Fruit fly (Drosophila melanogaster) whole organism, embryonic: ENCODE measurements around the gene CG31948.

Experiments
- CG10209 ChIP-seq: fragments of 200-800 bp; sonication (Bioruptor generic); optimal IDR thresholded peaks from 3 replicates; lab custom pipeline; 2017; ENCODE audit warnings: missing biosample characterization, mild to moderate bottlenecking, missing genetic modification characterization, missing genetic modification reagents
- CG10654 ChIP-seq: fragments of 200-800 bp; sonication (Bioruptor generic); optimal IDR thresholded peaks from 2 replicates; lab custom pipeline; 2016; ENCODE audit warnings: missing biosample characterization, missing genetic modification characterization
- CG12769 ChIP-seq: fragments of 200-800 bp; sonication (Bioruptor generic); optimal IDR thresholded peaks from 2 replicates; lab custom pipeline; 2019; ENCODE audit warnings: missing biosample characterization, mild to moderate bottlenecking, missing genetic modification characterization, moderate library complexity
- CG15073 ChIP-seq: fragments of 200-800 bp; sonication (Bioruptor generic); optimal IDR thresholded peaks from 2 replicates; lab custom pipeline; 2016; ENCODE audit warnings: missing biosample characterization, missing genetic modification characterization
- CG17361 ChIP-seq: fragments of 200-800 bp; sonication (Bioruptor generic); IDR thresholded peaks from 3 replicates; pipeline ENCODE4 v1.3.6; 2022; ENCODE audit warnings: missing biosample characterization, missing genetic modification characterization
- CG17912 ChIP-seq: fragments of 200-800 bp; sonication (Bioruptor generic); optimal IDR thresholded peaks from 2 replicates; lab custom pipeline; 2018; ENCODE audit warnings: missing biosample characterization, mild to moderate bottlenecking, missing genetic modification characterization
- CG2120 ChIP-seq: fragments of 200-800 bp; sonication (Bioruptor generic); optimal IDR thresholded peaks from 3 replicates; lab custom pipeline; 2016; ENCODE audit warnings: missing biosample characterization, missing genetic modification characterization
- CG31441 ChIP-seq: fragments of 200-800 bp; sonication (Bioruptor generic); IDR thresholded peaks from 2 replicates; pipeline ENCODE4 v1.3.6; 2022; ENCODE audit warnings: missing biosample characterization, missing genetic modification characterization
- CG32767 ChIP-seq: fragments of 200-800 bp; sonication (Bioruptor generic); IDR thresholded peaks from 2 replicates; pipeline ENCODE4 v1.3.6; 2022; ENCODE audit warnings: missing biosample characterization, missing genetic modification characterization
- CG33213 ChIP-seq: fragments of 200-800 bp; sonication (Bioruptor generic); optimal IDR thresholded peaks from 3 replicates; lab custom pipeline; 2016; ENCODE audit warnings: missing biosample characterization, missing genetic modification characterization
- CG3838 ChIP-seq: fragments of 200-800 bp; sonication (Bioruptor generic); optimal IDR thresholded peaks from 3 replicates; lab custom pipeline; 2016; ENCODE audit warnings: missing biosample characterization, missing genetic modification characterization
- CG4424 ChIP-seq: fragments of 200-800 bp; sonication (Bioruptor generic); optimal IDR thresholded peaks from 3 replicates; lab custom pipeline; 2016; ENCODE audit warnings: missing biosample characterization, missing genetic modification characterization
- CG5180 ChIP-seq: fragments of 200-800 bp; sonication (Bioruptor generic); optimal IDR thresholded peaks from 3 replicates; lab custom pipeline; 2017; ENCODE audit warnings: missing biosample characterization, missing genetic modification characterization, mild to moderate bottlenecking, moderate library complexity, missing genetic modification reagents
- CG8290 ChIP-seq, 3 experiments: fragments of 200-800 bp; sonication (Bioruptor generic); optimal IDR thresholded peaks; 2 replicates each; lab custom pipeline; 2016 to 2019; ENCODE audit warnings: missing biosample characterization in 3 of 3, missing genetic modification characterization in 3 of 3, mild to moderate bottlenecking in 2 of 3, moderate library complexity in 1 of 3
- CG9609 ChIP-seq: fragments of 200-800 bp; sonication (Bioruptor generic); optimal IDR thresholded peaks from 3 replicates; lab custom pipeline; 2016; ENCODE audit warnings: missing biosample characterization, missing genetic modification characterization
- CG9727 ChIP-seq: fragments of 200-800 bp; sonication (Bioruptor generic); optimal IDR thresholded peaks from 3 replicates; lab custom pipeline; 2017; ENCODE audit warnings: missing biosample characterization, mild to moderate bottlenecking, missing genetic modification characterization
- CG9817 ChIP-seq: fragments of 200-800 bp; sonication (Bioruptor generic); optimal IDR thresholded peaks from 2 replicates; lab custom pipeline; 2018; ENCODE audit warnings: missing biosample characterization, mild to moderate bottlenecking, missing genetic modification characterization, moderate library complexity
- Camta ChIP-seq: fragments of 200-800 bp; sonication (Bioruptor generic); optimal IDR thresholded peaks from 2 replicates; lab custom pipeline; 2016; ENCODE audit warnings: missing biosample characterization, missing genetic modification characterization
- CoRest ChIP-seq: fragments of 200-800 bp; sonication (Bioruptor generic); optimal IDR thresholded peaks from 3 replicates; lab custom pipeline; 2018; ENCODE audit warnings: missing biosample characterization, mild to moderate bottlenecking, missing genetic modification characterization, moderate library complexity
- Deaf1 ChIP-seq: fragments of 200-800 bp; optimal IDR thresholded peaks from 3 replicates; lab custom pipeline; 2019; ENCODE audit warnings: missing biosample characterization, mild to moderate bottlenecking, missing genetic modification characterization, moderate library complexity
- Dp ChIP-seq: fragments of 200-800 bp; sonication (Bioruptor generic); optimal IDR thresholded peaks from 2 replicates; lab custom pipeline; 2018; ENCODE audit warnings: missing biosample characterization, mild to moderate bottlenecking, missing genetic modification characterization, moderate library complexity
- Drgx ChIP-seq: fragments of 200-800 bp; sonication (Bioruptor generic); IDR thresholded peaks from 2 replicates; pipeline ENCODE4 v1.3.6; 2022; ENCODE audit warnings: missing biosample characterization, missing genetic modification characterization
- Eip74EF ChIP-seq, 2 experiments: fragments of 200-800 bp in 1 of 2; fragments of >200 bp in 1 of 2; sonication (Bioruptor generic) in 1 of 2; optimal IDR thresholded peaks; 2 replicates each; lab custom pipeline; 2017 to 2019; ENCODE audit warnings: missing biosample characterization in 2 of 2, missing genetic modification characterization in 2 of 2, mild to moderate bottlenecking in 1 of 2, moderate library complexity in 1 of 2
- GATAe ChIP-seq: fragments of 200-800 bp; sonication (Bioruptor generic); conservative IDR thresholded peaks from 2 replicates; pipeline ENCODE4 v1.3.6; 2022; ENCODE audit warnings: missing biosample characterization, missing genetic modification characterization
- HmgZ ChIP-seq: fragments of 200-800 bp; sonication (Bioruptor generic); optimal IDR thresholded peaks from 2 replicates; lab custom pipeline; 2018; ENCODE audit warnings: missing biosample characterization, mild to moderate bottlenecking, missing genetic modification characterization
- Hr39 ChIP-seq: fragments of >200 bp; optimal IDR thresholded peaks from 2 replicates; lab custom pipeline; 2017
- MESR4 ChIP-seq: fragments of 200-800 bp; sonication (Bioruptor generic); optimal IDR thresholded peaks from 2 replicates; lab custom pipeline; 2018; ENCODE audit warnings: missing biosample characterization, mild to moderate bottlenecking, missing genetic modification characterization, moderate library complexity
- NC2α ChIP-seq: fragments of 200-800 bp; sonication (Bioruptor generic); optimal IDR thresholded peaks from 2 replicates; lab custom pipeline; 2016; ENCODE audit warnings: missing biosample characterization, missing genetic modification characterization
- NFAT ChIP-seq: fragments of 200-800 bp; sonication (Bioruptor generic); IDR thresholded peaks from 2 replicates; pipeline ENCODE4 v1.3.6; 2022; ENCODE audit warnings: missing biosample characterization, missing genetic modification characterization
- Stat92E ChIP-seq, 3 experiments: fragments of >200 bp in 2 of 3; fragments of 200-800 bp in 1 of 3; sonication (Bioruptor generic) in 1 of 3; optimal IDR thresholded peaks; 2 replicates each; lab custom pipeline; 2017 to 2019; ENCODE audit warnings: missing biosample characterization in 3 of 3, missing genetic modification characterization in 3 of 3, mild to moderate bottlenecking in 1 of 3, moderate library complexity in 1 of 3
- Xbp1 ChIP-seq: fragments of 200-800 bp; sonication (Bioruptor generic); optimal IDR thresholded peaks from 3 replicates; lab custom pipeline; 2016; ENCODE audit warnings: missing biosample characterization, mild to moderate bottlenecking, missing genetic modification characterization
- aop ChIP-seq: fragments of 200-800 bp; sonication (Bioruptor generic); IDR thresholded peaks from 2 replicates; pipeline ENCODE4 v1.3.6; 2022; ENCODE audit warnings: missing biosample characterization, missing genetic modification characterization
- bbx ChIP-seq: fragments of 200-800 bp; sonication (Bioruptor generic); IDR thresholded peaks from 2 replicates; pipeline ENCODE4 v1.3.6; 2022; ENCODE audit warnings: missing biosample characterization, missing genetic modification characterization; ENCODE audit not compliant: partially characterized antibody
- chinmo ChIP-seq: fragments of 200-800 bp; sonication (Bioruptor generic); IDR thresholded peaks from 4 replicates; pipeline ENCODE4 v1.3.6; 2022; ENCODE audit warnings: missing biosample characterization, missing genetic modification characterization; ENCODE audit not compliant: partially characterized antibody
- crp ChIP-seq, 2 experiments: fragments of 200-800 bp; sonication (Bioruptor generic); optimal IDR thresholded peaks; 2 replicates in 1 of 2; 3 replicates in 1 of 2; lab custom pipeline; 2017; ENCODE audit warnings: missing biosample characterization in 2 of 2, missing genetic modification characterization in 2 of 2, mild to moderate bottlenecking in 1 of 2, moderate library complexity in 1 of 2
- dan ChIP-seq: fragments of 200-800 bp; sonication (Bioruptor generic); IDR thresholded peaks from 2 replicates; pipeline ENCODE4 v1.3.6; 2022; ENCODE audit warnings: missing biosample characterization, missing genetic modification characterization
- dimm ChIP-seq: fragments of 200-800 bp; sonication (Bioruptor generic); IDR thresholded peaks from 2 replicates; pipeline ENCODE4 v1.3.6; 2022; ENCODE audit warnings: missing biosample characterization, missing genetic modification characterization
- disco-r ChIP-seq: fragments of 200-800 bp; sonication (Bioruptor generic); optimal IDR thresholded peaks from 2 replicates; lab custom pipeline; 2016; ENCODE audit warnings: missing biosample characterization, missing genetic modification characterization
- emc ChIP-seq: fragments of 200-800 bp; sonication (Bioruptor generic); optimal IDR thresholded peaks from 2 replicates; lab custom pipeline; 2016; ENCODE audit warnings: missing biosample characterization, missing genetic modification characterization
- en ChIP-seq: fragments of 200-800 bp; sonication (Bioruptor generic); optimal IDR thresholded peaks from 2 replicates; lab custom pipeline; 2016; ENCODE audit warnings: missing biosample characterization, missing genetic modification characterization
- fd3F ChIP-seq: fragments of 200-800 bp; sonication (Bioruptor generic); optimal IDR thresholded peaks from 2 replicates; lab custom pipeline; 2018; ENCODE audit warnings: missing biosample characterization, mild to moderate bottlenecking, missing genetic modification characterization, moderate library complexity
- gsb-n ChIP-seq: fragments of 200-800 bp; sonication (Bioruptor generic); optimal IDR thresholded peaks from 3 replicates; lab custom pipeline; 2018; ENCODE audit warnings: missing biosample characterization, mild to moderate bottlenecking, missing genetic modification characterization
- hb ChIP-seq: fragments of 200-800 bp; sonication (Bioruptor generic); IDR thresholded peaks from 3 replicates; pipeline ENCODE4 v1.3.6; 2022; ENCODE audit warnings: missing biosample characterization, missing genetic modification characterization; ENCODE audit not compliant: partially characterized antibody
- insv ChIP-seq, 2 experiments: fragments of 200-800 bp; sonication (Bioruptor generic); optimal IDR thresholded peaks; 3 replicates each; lab custom pipeline; 2016 to 2018; ENCODE audit warnings: missing biosample characterization in 2 of 2, missing genetic modification characterization in 2 of 2
- knrl ChIP-seq: fragments of 200-800 bp; sonication (Bioruptor generic); IDR thresholded peaks from 3 replicates; pipeline ENCODE4 v1.3.6; 2022; ENCODE audit warnings: missing biosample characterization, missing genetic modification characterization; ENCODE audit not compliant: partially characterized antibody
- mirr ChIP-seq: fragments of 200-800 bp; sonication (Bioruptor generic); optimal IDR thresholded peaks from 3 replicates; lab custom pipeline; 2018; ENCODE audit warnings: missing biosample characterization, mild to moderate bottlenecking, missing genetic modification characterization
- pros ChIP-seq: fragments of 200-800 bp; sonication (Bioruptor generic); optimal IDR thresholded peaks from 3 replicates; lab custom pipeline; 2019; ENCODE audit warnings: missing biosample characterization, mild to moderate bottlenecking, missing genetic modification characterization, moderate library complexity
- ranshi ChIP-seq: fragments of 200-800 bp; sonication (Bioruptor generic); IDR thresholded peaks from 2 replicates; pipeline ENCODE4 v1.3.6; 2022; ENCODE audit warnings: missing biosample characterization, missing genetic modification characterization
- row ChIP-seq: fragments of 200-800 bp; sonication (Bioruptor generic); IDR thresholded peaks from 3 replicates; pipeline ENCODE4 v1.3.6; 2022; ENCODE audit warnings: missing biosample characterization, missing genetic modification characterization
- ttk ChIP-seq: fragments of 200-800 bp; sonication (Bioruptor generic); IDR thresholded peaks from 2 replicates; pipeline ENCODE4 v2.1.2; 2022; ENCODE audit warnings: missing biosample characterization, missing genetic modification characterization

The CG31948 gene

dm6 chr2L:2420490-2420889 is 4.0 kb upstream of the CG31948 start, which contains the start of gene CG9886 (continued):
- TF ChIP-seq MESR4 (GFP tag; lab: Kevin White, UChicago) (no peak), aop (GFP tag; lab: Robert Waterston, UW) (no peak), CG3838 (GFP tag; lab: Kevin White, UChicago) (no peak), pros (GFP tag; lab: Kevin White, UChicago) (no peak), CG4424 (GFP tag; lab: Kevin White, UChicago) (peak; percentile 68), gsb-n (tag; lab: Kevin White, UChicago) (peak; percentile 72), Camta (no peak), Deaf1 (peak; percentile 44), CG33213 (GFP tag; lab: Kevin White, UChicago) (no peak), crp (GFP tag; optimal IDR thresholded peaks at IDR 0.05; lab: Kevin White, UChicago) (peak in 1 of 2 experiments; percentile 12), emc (GFP tag; lab: Kevin White, UChicago) (no peak), Xbp1 (GFP tag; lab: Kevin White, UChicago) (peak; percentile 74), Stat92E (GFP tag; optimal IDR thresholded peaks at IDR 0.05; lab: Kevin White, UChicago) (peak in 1 of 3 experiments; percentile 48), insv (GFP tag; optimal IDR thresholded peaks at IDR 0.05; lab: Kevin White, UChicago) (no peak), dimm (no peak), fd3F (GFP tag; lab: Kevin White, UChicago) (peak; percentile 35), ttk (GFP tag; lab: Robert Waterston, UW) (peak; percentile 47; the same call in 1 of the 2 replicates), dan (GFP tag; lab: Robert Waterston, UW) (no peak), CG9727 (GFP tag; lab: Kevin White, UChicago) (peak; percentile 66), en (GFP tag; lab: Kevin White, UChicago) (no peak), mirr (GFP tag; lab: Kevin White, UChicago) (no peak), disco-r (GFP tag; lab: Kevin White, UChicago) (no peak), CG5180 (no peak), CG17361 (GFP tag; lab: Robert Waterston, UW) (peak; percentile 82), NFAT (GFP tag; lab: Robert Waterston, UW) (no peak), hb (GFP tag; lab: Robert Waterston, UW) (no peak), HmgZ (tag; lab: Kevin White, UChicago) (peak; percentile 48), CG2120 (GFP tag; lab: Kevin White, UChicago) (peak; percentile 64), Eip74EF (GFP tag; optimal IDR thresholded peaks at IDR 0.05; lab: Kevin White, UChicago) (peak in 1 of 2 experiments; percentile 17), CG32767 (GFP tag; lab: Robert Waterston, UW) (peak; percentile 54; the same call in 1 of the 2 replicates), CoRest (tag; lab: Kevin White, UChicago) (peak; percentile 82), CG9609 (GFP tag; lab: Kevin White, UChicago) (no peak), Drgx (no peak), Dp (GFP tag; lab: Kevin White, UChicago) (peak; percentile 70), bbx (no peak), row (GFP tag; lab: Robert Waterston, UW) (peak; percentile 85), CG17912 (GFP tag; lab: Kevin White, UChicago) (no peak), chinmo (GFP tag; lab: Robert Waterston, UW) (no peak), CG31441 (GFP tag; lab: Robert Waterston, UW) (peak; percentile 84), CG10654 (GFP tag; lab: Kevin White, UChicago) (peak; percentile 41), CG10209 (GFP tag; lab: Kevin White, UChicago) (peak; percentile 53), knrl (GFP tag; lab: Robert Waterston, UW) (peak; percentile 26; the same call in 1 of the 3 replicates), GATAe (GFP tag; lab: Robert Waterston, UW) (no peak), ranshi (GFP tag; lab: Robert Waterston, UW) (0 out of 2 replicates have a peak, but pooled peaks have one; percentile 24), CG8290 (GFP tag; optimal IDR thresholded peaks at IDR 0.05; lab: Kevin White, UChicago) (peak; percentile 23), CG8290 (tag; optimal IDR thresholded peaks at IDR 0.05; lab: Kevin White, UChicago) (no peak), Hr39 (lab: Kevin White, UChicago) (no peak), NC2α (GFP tag; lab: Kevin White, UChicago) (peak; percentile 3), CG12769 (tag; lab: Kevin White, UChicago) (no peak), CG15073 (GFP tag; lab: Kevin White, UChicago) (no peak), CG9817 (tag; lab: Kevin White, UChicago) (peak; percentile 70)
